In the genomic region with DNA sequence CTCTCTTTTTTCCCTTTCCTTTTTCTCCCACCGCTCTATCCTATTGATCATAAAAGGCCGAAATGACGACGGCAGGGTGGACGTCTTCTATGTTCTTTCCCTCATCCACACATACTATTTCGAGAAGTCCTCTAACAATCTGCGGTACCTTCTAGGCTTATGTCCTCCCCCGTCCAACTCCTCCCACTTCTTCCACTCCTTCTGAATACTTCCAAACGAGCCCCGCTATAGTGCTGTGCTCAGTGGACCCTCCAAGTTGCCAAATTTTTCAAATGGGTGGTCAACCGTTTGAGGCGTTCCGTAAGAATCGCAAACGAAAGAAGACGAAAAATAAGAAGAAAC, we compare ENCODE assay signal across 4 worm cellular contexts.
TF ChIP-seq lines count a peak whose summit lies in the region.

No protein-coding gene starts in this region.

TF ChIP-seq in whole organism, L2 larva, 48 proteins besides CTCF, POLR2A, EP300 and RAD21 (continues in another document):
- TF ChIP-seq sma-3 (GFP tag; optimal IDR thresholded peaks at IDR 0.05; lab: Kevin White, UChicago) (no peak), nhr-25 (tag; optimal IDR thresholded peaks at IDR 0.05; lab: Kevin White, UChicago) (no peak), crh-2 (tag; optimal IDR thresholded peaks at IDR 0.05; lab: Kevin White, UChicago) (no peak), R02D3.7 (tag; optimal IDR thresholded peaks at IDR 0.05; lab: Kevin White, UChicago) (no peak), sma-9 (GFP tag; optimal IDR thresholded peaks at IDR 0.05; lab: Kevin White, UChicago) (peak; percentile 73), sma-9 (tag; optimal IDR thresholded peaks at IDR 0.05; lab: Kevin White, UChicago) (no peak), mdl-1 (tag; optimal IDR thresholded peaks at IDR 0.05; lab: Kevin White, UChicago) (no peak), dmd-4 (tag; optimal IDR thresholded peaks at IDR 0.05; lab: Kevin White, UChicago) (no peak), peb-1 (tag; optimal IDR thresholded peaks at IDR 0.05; lab: Kevin White, UChicago) (no peak), mab-5 (tag; optimal IDR thresholded peaks at IDR 0.05; lab: Kevin White, UChicago) (peak; percentile 42), nhr-237 (tag; optimal IDR thresholded peaks at IDR 0.05; lab: Kevin White, UChicago) (no peak), mbf-1 (tag; optimal IDR thresholded peaks at IDR 0.05; lab: Kevin White, UChicago) (no peak), unc-55 (GFP tag; optimal IDR thresholded peaks at IDR 0.05; lab: Kevin White, UChicago) (peak; percentile 84), aly-2 (tag; optimal IDR thresholded peaks at IDR 0.05; lab: Kevin White, UChicago) (no peak), lin-13 (GFP tag; optimal IDR thresholded peaks at IDR 0.05; lab: Kevin White, UChicago) (no peak), skn-1 (tag; optimal IDR thresholded peaks at IDR 0.05; lab: Kevin White, UChicago) (no peak), ZK546.5 (tag; optimal IDR thresholded peaks at IDR 0.05; lab: Kevin White, UChicago) (no peak), blmp-1 (tag; optimal IDR thresholded peaks at IDR 0.05; lab: Kevin White, UChicago; ENCODE audit: insufficient read depth) (peak; percentile 64), C34F6.9 (tag; optimal IDR thresholded peaks at IDR 0.05; lab: Kevin White, UChicago) (peak; percentile 78), lin-11 (tag; optimal IDR thresholded peaks at IDR 0.05; lab: Kevin White, UChicago) (peak; percentile 77), lsy-2 (tag; optimal IDR thresholded peaks at IDR 0.05; lab: Kevin White, UChicago) (peak in 1 of 2 experiments; percentile 60), nhr-23 (tag; optimal IDR thresholded peaks at IDR 0.05; lab: Kevin White, UChicago) (no peak), unc-62 (GFP tag; optimal IDR thresholded peaks at IDR 0.05; lab: Kevin White, UChicago) (no peak)

TF ChIP-seq in whole organism, L4 larva, 104 proteins besides CTCF, POLR2A, EP300 and RAD21 (continues in another document):
- no peak for TF ChIP-seq php-3 (GFP tag; IDR thresholded peaks at IDR 0.05; lab: Robert Waterston, UW)
- no peak for TF ChIP-seq ces-1 (GFP tag; optimal IDR thresholded peaks at IDR 0.05; lab: Kevin White, UChicago)
- TF ChIP-seq skn-1 (tag; optimal IDR thresholded peaks at IDR 0.05; lab: Kevin White, UChicago) = no peak
- no peak for TF ChIP-seq unc-130 (GFP tag; optimal IDR thresholded peaks at IDR 0.05; lab: Kevin White, UChicago)
- TF ChIP-seq daf-8 (GFP tag; IDR thresholded peaks at IDR 0.05; lab: Robert Waterston, UW) = no peak
- TF ChIP-seq hif-1 (tag; optimal IDR thresholded peaks at IDR 0.05; lab: Kevin White, UChicago) = peak in 1 of 2 experiments; percentile 69
- TF ChIP-seq ceh-20 (GFP tag; IDR thresholded peaks at IDR 0.05; lab: Robert Waterston, UW) = peak; percentile 20; the same call in 1 of the 2 replicates
- TF ChIP-seq hlh-30 (tag; optimal IDR thresholded peaks at IDR 0.05; lab: Kevin White, UChicago; ENCODE audit: insufficient read depth) = peak; percentile 28
- no peak for TF ChIP-seq T20F7.1 (GFP tag; optimal IDR thresholded peaks at IDR 0.05; lab: Kevin White, UChicago)
- TF ChIP-seq arid-1 (GFP tag; conservative IDR thresholded peaks at IDR 0.05; lab: Robert Waterston, UW) = peak; percentile 65; the same call in 1 of the 2 replicates
- TF ChIP-seq lin-38 (GFP tag; IDR thresholded peaks at IDR 0.05; lab: Robert Waterston, UW) = peak; percentile 44; the same call in 1 of the 2 replicates
- peak in 1 of 2 experiments; percentile 63 for TF ChIP-seq lsy-2 (tag; optimal IDR thresholded peaks at IDR 0.05; lab: Kevin White, UChicago)
- TF ChIP-seq F37D6.2 (tag; optimal IDR thresholded peaks at IDR 0.05; lab: Kevin White, UChicago) = peak; percentile 23
- TF ChIP-seq fkh-10 (GFP tag; optimal IDR thresholded peaks at IDR 0.05; lab: Kevin White, UChicago) = peak; percentile 74
- 0 out of 2 replicates have a peak, but pooled peaks have one; percentile 26 for TF ChIP-seq vab-7 (GFP tag; IDR thresholded peaks at IDR 0.05; lab: Robert Waterston, UW)
- no peak for TF ChIP-seq madf-9 (GFP tag; conservative IDR thresholded peaks at IDR 0.05; lab: Robert Waterston, UW)
- no peak for TF ChIP-seq Y75B8A.6 (GFP tag; IDR thresholded peaks at IDR 0.05; lab: Robert Waterston, UW)
- no peak for TF ChIP-seq mdt-29 (GFP tag; IDR thresholded peaks at IDR 0.05; lab: Robert Waterston, UW)
- peak; percentile 99 for TF ChIP-seq aha-1 (tag; lab: Kevin White, UChicago)
- TF ChIP-seq mdl-1 (tag; optimal IDR thresholded peaks at IDR 0.05; lab: Kevin White, UChicago) = peak in 1 of 2 experiments; percentile 40
- TF ChIP-seq ama-1 (optimal IDR thresholded peaks at IDR 0.05; lab: Kevin White, UChicago) = peak; percentile 81
- no peak for TF ChIP-seq nhr-11 (tag; optimal IDR thresholded peaks at IDR 0.05; lab: Kevin White, UChicago)

TF ChIP-seq in whole organism, late embryonic, 69 proteins besides CTCF, POLR2A, EP300 and RAD21:
- TF ChIP-seq unc-42 (tag; optimal IDR thresholded peaks at IDR 0.05; lab: Kevin White, UChicago) = peak; percentile 58
- TF ChIP-seq nfya-1 (tag; optimal IDR thresholded peaks at IDR 0.05; lab: Kevin White, UChicago) = peak; percentile 66
- peak; percentile 74 for TF ChIP-seq ceh-48 (tag; optimal IDR thresholded peaks at IDR 0.05; lab: Kevin White, UChicago)
- TF ChIP-seq ref-2 (tag; optimal IDR thresholded peaks at IDR 0.05; lab: Kevin White, UChicago) = peak; percentile 11
- peak; percentile 40 for TF ChIP-seq tbx-2 (tag; optimal IDR thresholded peaks at IDR 0.05; lab: Kevin White, UChicago)
- peak; percentile 24 for TF ChIP-seq ceh-14 (tag; optimal IDR thresholded peaks at IDR 0.05; lab: Kevin White, UChicago)
- no peak for TF ChIP-seq T23F11.4 (GFP tag; optimal IDR thresholded peaks at IDR 0.05; lab: Kevin White, UChicago)
- peak; percentile 16 for TF ChIP-seq F13H6.1 (tag; optimal IDR thresholded peaks at IDR 0.05; lab: Kevin White, UChicago)
- no peak for TF ChIP-seq nhr-11 (tag; optimal IDR thresholded peaks at IDR 0.05; lab: Kevin White, UChicago)
- TF ChIP-seq C08G9.2 (tag; optimal IDR thresholded peaks at IDR 0.05; lab: Kevin White, UChicago) = peak; percentile 9
- peak; percentile 76 for TF ChIP-seq ceh-31 (tag; optimal IDR thresholded peaks at IDR 0.05; lab: Kevin White, UChicago)
- no peak for TF ChIP-seq dve-1 (tag; optimal IDR thresholded peaks at IDR 0.05; lab: Kevin White, UChicago)
- TF ChIP-seq hlh-6 (tag; optimal IDR thresholded peaks at IDR 0.05; lab: Kevin White, UChicago) = peak; percentile 57
- peak; percentile 11 for TF ChIP-seq sdc-2 (tag; optimal IDR thresholded peaks at IDR 0.05; lab: Kevin White, UChicago)
- TF ChIP-seq ceh-34 (tag; optimal IDR thresholded peaks at IDR 0.05; lab: Kevin White, UChicago) = no peak
- TF ChIP-seq unc-55 (GFP tag; optimal IDR thresholded peaks at IDR 0.05; lab: Kevin White, UChicago) = peak; percentile 42
TF ChIP-seq in whole organism, late embryonic: peak in this region for 12.

TF ChIP-seq in whole organism, mixed stage, embryonic, 35 proteins besides CTCF, POLR2A, EP300 and RAD21:
- TF ChIP-seq snpc-4 (tag; optimal IDR thresholded peaks at IDR 0.05; lab: Kevin White, UChicago) = no peak
- no peak for TF ChIP-seq nhr-2 (tag; optimal IDR thresholded peaks at IDR 0.05; lab: Kevin White, UChicago)
- no peak for TF ChIP-seq ceh-39 (tag; optimal IDR thresholded peaks at IDR 0.05; lab: Kevin White, UChicago)
- peak; percentile 27 for TF ChIP-seq cnd-1 (tag; optimal IDR thresholded peaks at IDR 0.05; lab: Kevin White, UChicago)
- TF ChIP-seq lin-32 (GFP tag; optimal IDR thresholded peaks at IDR 0.05; lab: Kevin White, UChicago) = no peak
- no peak for TF ChIP-seq ham-2 (GFP tag; optimal IDR thresholded peaks at IDR 0.05; lab: Kevin White, UChicago)
- no peak for TF ChIP-seq unc-120 (tag; optimal IDR thresholded peaks at IDR 0.05; lab: Kevin White, UChicago; ENCODE audit: poor library complexity, severe bottlenecking)
- no peak for TF ChIP-seq nhr-12 (tag; optimal IDR thresholded peaks at IDR 0.05; lab: Kevin White, UChicago)
- no peak for TF ChIP-seq sptf-1 (tag; optimal IDR thresholded peaks at IDR 0.05; lab: Kevin White, UChicago)
- no peak for TF ChIP-seq blmp-1 (tag; optimal IDR thresholded peaks at IDR 0.05; lab: Kevin White, UChicago)
- peak; percentile 32 for TF ChIP-seq unc-62 (GFP tag; optimal IDR thresholded peaks at IDR 0.05; lab: Kevin White, UChicago)
- TF ChIP-seq nhr-76 (tag; optimal IDR thresholded peaks at IDR 0.05; lab: Kevin White, UChicago) = no peak
- no peak for TF ChIP-seq ztf-11 (tag; optimal IDR thresholded peaks at IDR 0.05; lab: Kevin White, UChicago)
- TF ChIP-seq lin-13 (tag; optimal IDR thresholded peaks at IDR 0.05; lab: Kevin White, UChicago) = no peak
- no peak for TF ChIP-seq ceh-43 (GFP tag; optimal IDR thresholded peaks at IDR 0.05; lab: Kevin White, UChicago)
- TF ChIP-seq zip-8 (tag; optimal IDR thresholded peaks at IDR 0.05; lab: Kevin White, UChicago) = no peak
- no peak for TF ChIP-seq unc-39 (tag; optimal IDR thresholded peaks at IDR 0.05; lab: Kevin White, UChicago)
- TF ChIP-seq mab-5 (tag; optimal IDR thresholded peaks at IDR 0.05; lab: Kevin White, UChicago) = no peak
- TF ChIP-seq flh-1 (GFP tag; optimal IDR thresholded peaks at IDR 0.05; lab: Kevin White, UChicago) = no peak
- peak; percentile 40 for TF ChIP-seq ces-1 (GFP tag; optimal IDR thresholded peaks at IDR 0.05; lab: Kevin White, UChicago)
- peak; percentile 63 for TF ChIP-seq mep-1 (tag; optimal IDR thresholded peaks at IDR 0.05; lab: Kevin White, UChicago)
- TF ChIP-seq drap-1 (GFP tag; optimal IDR thresholded peaks at IDR 0.05; lab: Kevin White, UChicago) = no peak
- TF ChIP-seq tbx-8 (GFP tag; optimal IDR thresholded peaks at IDR 0.05; lab: Kevin White, UChicago) = no peak
